Worm (Caenorhabditis elegans) whole organism, young adult: ENCODE data around the gene ebax-1.

Experiments used
- F33H1.4 ChIP-seq: fragments of 200-800 bp; sonication (Bioruptor generic); IDR thresholded peaks from 2 replicates; pipeline ENCODE4 v1.3.6; 2022; ENCODE audit warnings: missing genetic modification reagents, missing genetic modification characterization, missing compliant biosample characterization
- F49E8.2 ChIP-seq: sonication (generic microtip); optimal IDR thresholded peaks from 3 replicates; lab custom pipeline; 2017; ENCODE audit warnings: missing genetic modification characterization, mild to moderate bottlenecking, missing compliant biosample characterization, antibody characterized with exemption, moderate library complexity; ENCODE audit not compliant: insufficient read depth
- F55B11.4 ChIP-seq: sonication (generic microtip); optimal IDR thresholded peaks from 2 replicates; lab custom pipeline; 2016; ENCODE audit warnings: missing compliant biosample characterization, missing genetic modification characterization, borderline replicate concordance; ENCODE audit not compliant: insufficient read depth
- K11D2.4 ChIP-seq: fragments of 200-800 bp; sonication (Bioruptor generic); IDR thresholded peaks from 2 replicates; pipeline ENCODE4 v1.3.6; 2022; ENCODE audit warnings: missing genetic modification reagents, missing genetic modification characterization, missing compliant biosample characterization
- K12H6.12 ChIP-seq: fragments of 200-800 bp; sonication (Bioruptor generic); optimal IDR thresholded peaks from 2 replicates; lab custom pipeline; 2018; ENCODE audit warnings: mild to moderate bottlenecking, missing genetic modification characterization, missing compliant biosample characterization
- T07F8.4 ChIP-seq: sonication (generic microtip); optimal IDR thresholded peaks from 2 replicates; lab custom pipeline; 2016; ENCODE audit warnings: mild to moderate bottlenecking, missing genetic modification characterization, moderate library complexity, missing compliant biosample characterization
- Y56A3A.18 ChIP-seq: fragments of 200-800 bp; sonication (Bioruptor generic); IDR thresholded peaks from 2 replicates; pipeline ENCODE4 v1.3.6; 2022; ENCODE audit warnings: missing genetic modification reagents, missing genetic modification characterization, missing compliant biosample characterization
- Y95B8A.8 ChIP-seq: fragments of 200-800 bp; sonication (Bioruptor generic); IDR thresholded peaks from 2 replicates; pipeline ENCODE4 v1.3.6; 2022; ENCODE audit warnings: missing genetic modification reagents, missing genetic modification characterization, missing compliant biosample characterization
- attf-3 ChIP-seq: fragments of 200-800 bp; sonication (Bioruptor generic); conservative IDR thresholded peaks from 2 replicates; pipeline ENCODE4 v1.3.6; 2022; ENCODE audit warnings: missing genetic modification reagents, missing genetic modification characterization, missing compliant biosample characterization
- bed-2 ChIP-seq: fragments of 200-800 bp; sonication (Bioruptor generic); IDR thresholded peaks from 2 replicates; pipeline ENCODE4 v1.3.6; 2022; ENCODE audit warnings: missing genetic modification reagents, missing genetic modification characterization, missing compliant biosample characterization
- ccch-3 ChIP-seq: fragments of 200-800 bp; sonication (Bioruptor generic); optimal IDR thresholded peaks from 2 replicates; lab custom pipeline; 2018; ENCODE audit warnings: mild to moderate bottlenecking, missing genetic modification characterization, missing compliant biosample characterization
- cebp-1 ChIP-seq, 2 experiments: fragments of 200-800 bp in 1 of 2; sonication (Bioruptor generic) in 1 of 2; sonication (generic microtip) in 1 of 2; IDR thresholded peaks in 1 of 2; optimal IDR thresholded peaks in 1 of 2; 2 replicates each; pipeline versions ENCODE4 v1.3.6 to Lab custom; 2017 to 2022; ENCODE audit warnings: missing compliant biosample characterization in 2 of 2, missing genetic modification characterization in 2 of 2, mild to moderate bottlenecking in 1 of 2, missing genetic modification reagents in 1 of 2, moderate library complexity in 1 of 2
- ceh-27 ChIP-seq: fragments of 200-800 bp; sonication (Bioruptor generic); optimal IDR thresholded peaks from 2 replicates; lab custom pipeline; 2018; ENCODE audit warnings: mild to moderate bottlenecking, missing genetic modification characterization, moderate library complexity, missing compliant biosample characterization
- ceh-40 ChIP-seq: fragments of 200-800 bp; sonication (Bioruptor generic); IDR thresholded peaks from 2 replicates; pipeline ENCODE4 v1.3.6; 2022; ENCODE audit warnings: missing genetic modification characterization, missing compliant biosample characterization
- ekl-4 ChIP-seq: fragments of 200-800 bp; sonication (Bioruptor generic); IDR thresholded peaks from 2 replicates; pipeline ENCODE4 v1.3.6; 2022; ENCODE audit warnings: missing genetic modification reagents, missing genetic modification characterization, missing compliant biosample characterization
- hlh-12 ChIP-seq: sonication (generic microtip); optimal IDR thresholded peaks from 2 replicates; lab custom pipeline; 2016; ENCODE audit warnings: missing genetic modification characterization, missing compliant biosample characterization
- hlh-26 ChIP-seq: fragments of 200-800 bp; sonication (Bioruptor generic); conservative IDR thresholded peaks from 2 replicates; pipeline ENCODE4 v1.3.6; 2022; ENCODE audit warnings: missing genetic modification reagents, missing genetic modification characterization, missing compliant biosample characterization
- let-607 ChIP-seq, 2 experiments: fragments of 200-800 bp in 1 of 2; sonication (Bioruptor generic) in 1 of 2; sonication (generic microtip) in 1 of 2; optimal IDR thresholded peaks; 2 replicates each; lab custom pipeline; 2016 to 2018; ENCODE audit warnings: mild to moderate bottlenecking in 2 of 2, missing compliant biosample characterization in 2 of 2, missing genetic modification characterization in 2 of 2, moderate library complexity in 2 of 2, missing genotype in 1 of 2
- lin-40 ChIP-seq: sonication (generic microtip); optimal IDR thresholded peaks from 2 replicates; lab custom pipeline; 2016; ENCODE audit warnings: missing genetic modification characterization, mild to moderate bottlenecking, missing compliant biosample characterization, missing genotype, missing genetic modification reagents
- lsl-1 ChIP-seq: fragments of 200-800 bp; sonication (Bioruptor generic); optimal IDR thresholded peaks from 2 replicates; lab custom pipeline; 2018; ENCODE audit warnings: mild to moderate bottlenecking, missing genetic modification characterization, moderate library complexity, missing compliant biosample characterization
- madf-3 ChIP-seq: fragments of 200-800 bp; sonication (Bioruptor generic); IDR thresholded peaks from 2 replicates; pipeline ENCODE4 v1.3.6; 2022; ENCODE audit warnings: missing genetic modification reagents, missing genetic modification characterization, missing compliant biosample characterization
- madf-6 ChIP-seq: fragments of 200-800 bp; sonication (Bioruptor generic); IDR thresholded peaks from 2 replicates; pipeline ENCODE4 v1.3.6; 2022; ENCODE audit warnings: missing genetic modification reagents, missing genetic modification characterization, missing compliant biosample characterization
- mcd-1 ChIP-seq: fragments of 200-800 bp; sonication (Bioruptor generic); IDR thresholded peaks from 2 replicates; pipeline ENCODE4 v1.3.6; 2022; ENCODE audit warnings: missing genetic modification reagents, missing genetic modification characterization, missing compliant biosample characterization
- nfya-1 ChIP-seq: sonication (generic microtip); optimal IDR thresholded peaks from 2 replicates; lab custom pipeline; 2017; ENCODE audit warnings: antibody characterized with exemption, missing compliant biosample characterization, missing genetic modification characterization, borderline replicate concordance; ENCODE audit not compliant: insufficient read depth
- nhr-27 ChIP-seq: fragments of 200-800 bp; sonication (Bioruptor generic); optimal IDR thresholded peaks from 2 replicates; lab custom pipeline; 2018; ENCODE audit warnings: mild to moderate bottlenecking, missing genetic modification characterization, moderate library complexity, missing compliant biosample characterization
- nhr-80 ChIP-seq: sonication (generic microtip); optimal IDR thresholded peaks from 2 replicates; lab custom pipeline; 2016; ENCODE audit warnings: missing genetic modification characterization, missing compliant biosample characterization
- pbrm-1 ChIP-seq: fragments of 200-800 bp; sonication (Bioruptor generic); IDR thresholded peaks from 2 replicates; pipeline ENCODE4 v1.3.6; 2022; ENCODE audit warnings: missing genetic modification reagents, missing genetic modification characterization, missing compliant biosample characterization
- sdz-38 ChIP-seq: sonication (generic microtip); optimal IDR thresholded peaks from 2 replicates; lab custom pipeline; 2016; ENCODE audit warnings: missing genotype, missing genetic modification characterization, missing compliant biosample characterization
- snpc-4 ChIP-seq, 5 experiments: fragments of 150-350 bp in 1 of 5; sonication (generic microtip) in 4 of 5; optimal IDR thresholded peaks; 2 replicates each; lab custom pipeline; 2014 to 2018; ENCODE audit warnings: missing genetic modification characterization in 5 of 5, missing biosample characterization in 3 of 5, antibody characterized with exemption in 2 of 5, mild to moderate bottlenecking in 2 of 5, missing compliant biosample characterization in 2 of 5, missing genotype in 2 of 5, moderate library complexity in 2 of 5, missing genetic modification reagents in 1 of 5
- somi-1 ChIP-seq: fragments of 200-800 bp; sonication (Bioruptor generic); optimal IDR thresholded peaks from 2 replicates; lab custom pipeline; 2018; ENCODE audit warnings: mild to moderate bottlenecking, missing genetic modification characterization, missing compliant biosample characterization
- tbp1 ChIP-seq: fragments of 200-800 bp; sonication (Bioruptor generic); optimal IDR thresholded peaks from 2 replicates; lab custom pipeline; 2018; ENCODE audit warnings: mild to moderate bottlenecking, missing genetic modification characterization, missing compliant biosample characterization
- tlf-1 ChIP-seq: fragments of 200-800 bp; sonication (Bioruptor generic); optimal IDR thresholded peaks from 2 replicates; lab custom pipeline; 2018; ENCODE audit warnings: mild to moderate bottlenecking, missing genetic modification characterization, missing compliant biosample characterization
- ztf-22 ChIP-seq: fragments of 200-800 bp; sonication (Bioruptor generic); optimal IDR thresholded peaks from 2 replicates; lab custom pipeline; 2018; ENCODE audit warnings: mild to moderate bottlenecking, missing genetic modification characterization, moderate library complexity, missing compliant biosample characterization
- ztf-25 ChIP-seq: fragments of 200-800 bp; sonication (Bioruptor generic); IDR thresholded peaks from 2 replicates; pipeline ENCODE4 v1.3.6; 2022; ENCODE audit warnings: missing genetic modification reagents, missing genetic modification characterization, missing compliant biosample characterization
- ztf-26 ChIP-seq: sonication (generic microtip); optimal IDR thresholded peaks from 2 replicates; lab custom pipeline; 2017; ENCODE audit warnings: missing genetic modification characterization, missing compliant biosample characterization
- ztf-3 ChIP-seq: fragments of 200-800 bp; sonication (Bioruptor generic); optimal IDR thresholded peaks from 2 replicates; lab custom pipeline; 2018; ENCODE audit warnings: mild to moderate bottlenecking, missing genetic modification characterization, missing compliant biosample characterization
- ztf-6 ChIP-seq: fragments of 200-800 bp; sonication (Bioruptor generic); IDR thresholded peaks from 2 replicates; pipeline ENCODE4 v1.3.6; 2022; ENCODE audit warnings: missing genetic modification reagents, missing genetic modification characterization, missing compliant biosample characterization

The ebax-1 gene

DNA sequence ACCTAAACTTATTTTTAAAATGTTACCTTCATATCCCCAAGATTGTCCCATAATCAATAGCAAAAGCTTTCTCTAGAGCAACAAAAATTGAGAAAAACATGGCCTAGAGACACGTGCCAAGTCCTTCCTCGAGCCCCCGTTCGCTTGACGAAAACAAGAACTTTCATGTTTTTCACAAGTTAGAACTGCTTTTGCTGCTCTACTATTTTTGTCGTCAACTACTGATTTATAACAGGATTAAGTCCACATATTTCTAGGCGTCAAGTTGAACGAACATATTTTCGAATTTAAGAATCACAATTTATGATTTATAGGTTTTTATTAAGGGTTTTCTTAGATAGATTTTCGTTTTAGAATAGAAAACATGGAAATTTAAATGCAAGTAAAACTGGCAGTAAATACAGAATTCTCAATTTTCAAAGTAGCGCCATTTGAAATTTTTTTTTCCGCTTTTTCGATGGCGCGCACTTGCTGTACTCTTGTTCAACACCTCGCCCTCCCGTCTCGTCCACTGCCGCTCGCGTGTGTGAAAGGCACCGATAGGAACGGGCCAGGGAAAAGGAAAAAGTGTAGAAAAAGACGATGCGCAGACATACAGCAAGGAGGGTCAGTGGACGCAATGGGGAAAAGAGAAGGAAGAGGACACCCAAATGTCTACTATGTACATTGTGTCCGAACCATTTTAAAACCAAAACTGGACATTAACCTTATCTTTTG, 2.4 kb upstream of the ebax-1 start, which contains the start of gene rad-51 (continued):
- TF ChIP-seq attf-3 (GFP tag; lab: Robert Waterston, UW): 0 out of 2 replicates have a peak, but pooled peaks have one; percentile 38
- peak; percentile 53 for TF ChIP-seq ceh-27 (GFP tag; lab: Kevin White, UChicago)
- peak; percentile 30 for TF ChIP-seq lin-40
- TF ChIP-seq mcd-1 (GFP tag; lab: Robert Waterston, UW): peak; percentile 80

DNA sequence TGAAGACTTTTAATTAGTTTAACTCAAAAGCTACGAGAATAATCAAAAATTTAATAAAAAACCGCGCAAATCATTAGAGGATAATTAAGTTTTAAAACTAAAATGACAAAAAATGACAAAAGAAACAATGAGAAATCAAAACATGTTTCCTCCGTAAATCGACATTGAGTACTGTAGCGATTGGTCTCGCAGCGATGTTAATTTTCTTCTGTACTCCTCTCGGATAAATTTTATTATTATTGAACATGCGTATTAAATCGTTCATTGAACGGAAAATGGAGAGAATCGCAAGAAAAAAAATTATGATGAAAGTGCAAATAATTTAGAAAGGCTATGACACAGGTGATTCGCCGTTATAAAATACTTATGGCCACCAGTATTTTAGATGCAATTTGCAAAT, 1.4 kb upstream of the ebax-1 start:
- TF ChIP-seq tlf-1 (GFP tag; lab: Kevin White, UChicago): no peak
- TF ChIP-seq sdz-38 (tag; lab: Kevin White, UChicago): no peak
- no peak for TF ChIP-seq tbp1 (GFP tag; lab: Kevin White, UChicago)
- TF ChIP-seq lsl-1: peak; percentile 69
- peak; percentile 43; the same call in 1 of the 2 replicates for TF ChIP-seq madf-6 (GFP tag; lab: Robert Waterston, UW)
- peak; percentile 68 for TF ChIP-seq F33H1.4 (GFP tag; lab: Robert Waterston, UW)
- TF ChIP-seq Y95B8A.8 (GFP tag; lab: Robert Waterston, UW): no peak

DNA sequence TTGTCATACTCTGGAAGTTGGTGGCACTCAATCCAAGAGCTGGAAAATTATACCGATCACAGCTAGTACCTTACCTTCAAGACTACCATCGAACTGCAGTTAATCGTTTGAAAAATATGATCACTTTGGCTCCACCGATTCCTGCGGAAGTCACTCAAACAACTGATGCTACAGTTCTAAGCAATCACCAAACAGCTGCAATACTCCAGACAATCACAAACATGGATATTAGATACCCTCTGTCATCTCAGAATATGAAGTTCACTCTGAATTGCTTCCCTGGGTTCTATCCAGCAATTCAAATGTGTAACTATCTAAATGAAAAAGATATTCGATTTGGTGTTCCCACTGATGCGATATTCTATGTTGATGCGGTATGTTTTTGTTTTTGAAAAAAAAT, 1.8 kb downstream of the ebax-1 start:
- no peak for TF ChIP-seq cebp-1 (GFP tag; IDR thresholded peaks at IDR 0.05; lab: Robert Waterston, UW)
- TF ChIP-seq cebp-1 (tag; optimal IDR thresholded peaks at IDR 0.05; lab: Kevin White, UChicago): no peak
- TF ChIP-seq nhr-80 (tag; lab: Kevin White, UChicago): no peak
- TF ChIP-seq snpc-4 (GFP tag; optimal IDR thresholded peaks at IDR 0.05; lab: Kevin White, UChicago): no peak
- TF ChIP-seq snpc-4 (tag; optimal IDR thresholded peaks at IDR 0.05; lab: Kevin White, UChicago): no peak
- TF ChIP-seq ztf-25 (GFP tag; lab: Robert Waterston, UW): no peak
- no peak for TF ChIP-seq ztf-26 (tag; lab: Kevin White, UChicago)
- no peak for TF ChIP-seq Y56A3A.18 (GFP tag; lab: Robert Waterston, UW)
- TF ChIP-seq, all 124 proteins: peak for 0

DNA sequence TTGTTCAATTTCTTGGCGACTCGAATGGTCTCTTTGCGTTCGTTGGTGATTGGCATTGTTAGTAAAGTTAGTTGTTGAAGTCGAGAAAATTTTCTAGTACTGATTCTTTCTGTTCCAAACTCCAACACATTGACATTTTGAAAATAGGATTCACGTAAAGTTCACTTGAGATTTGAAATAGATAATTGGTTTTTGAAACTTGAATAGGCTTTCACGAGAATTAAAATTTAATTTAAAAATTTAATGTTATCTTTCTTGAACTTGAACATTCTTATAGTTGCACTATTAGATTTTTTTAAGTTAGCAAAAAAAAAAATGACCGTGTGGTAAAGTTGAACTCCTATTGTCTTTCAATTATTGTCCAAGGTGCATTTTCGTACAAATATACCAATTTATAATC, 7.3 kb downstream of the ebax-1 start, which contains the start of gene R09E10.6:
Gene R09E10.6 (minus strand): TSS at position 101 of the 400 bp plus-strand sequence.
- TF ChIP-seq ztf-6 (GFP tag; lab: Robert Waterston, UW) (no peak), let-607 (tag; optimal IDR thresholded peaks at IDR 0.05; lab: Kevin White, UChicago) (no peak), ccch-3 (GFP tag; lab: Kevin White, UChicago) (no peak), ceh-40 (GFP tag; lab: Robert Waterston, UW) (no peak), somi-1 (no peak), pbrm-1 (no peak), K12H6.12 (no peak), ztf-22 (GFP tag; lab: Kevin White, UChicago) (no peak), F49E8.2 (tag; lab: Kevin White, UChicago) (no peak)

DNA sequence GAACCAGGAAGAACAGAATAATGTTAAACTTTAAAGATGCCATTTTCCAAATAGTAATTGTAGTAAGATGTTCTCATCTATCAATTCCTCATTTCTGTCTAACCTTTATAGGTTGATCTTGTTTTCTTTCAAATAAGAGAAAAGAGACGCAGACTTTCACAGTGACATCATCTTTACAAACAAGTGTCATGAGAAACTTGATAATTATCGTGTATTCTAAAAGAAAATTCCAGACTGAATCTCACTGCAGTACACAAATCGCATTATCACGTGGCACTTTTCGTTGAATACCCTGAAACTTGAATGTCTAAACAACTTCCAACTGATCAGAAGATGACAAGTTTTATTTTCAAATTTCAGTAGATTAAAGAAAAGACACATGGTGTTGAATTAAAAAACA, 8.3 kb downstream of the ebax-1 start, which contains the start of gene R09E10.13:
Gene R09E10.13 (minus strand): TSS at position 61 of the 400 bp plus-strand sequence.
- TF ChIP-seq hlh-12: no peak
- TF ChIP-seq attf-3 (GFP tag; lab: Robert Waterston, UW): no peak
- no peak for TF ChIP-seq bed-2 (GFP tag; lab: Robert Waterston, UW)
- TF ChIP-seq hlh-26 (GFP tag; lab: Robert Waterston, UW): no peak
- TF ChIP-seq lsl-1: no peak
- TF ChIP-seq T07F8.4 (tag; lab: Kevin White, UChicago): no peak
- TF ChIP-seq ztf-3 (GFP tag; lab: Kevin White, UChicago): no peak
- no peak for TF ChIP-seq nhr-27 (tag; lab: Kevin White, UChicago)
- TF ChIP-seq nfya-1 (tag; lab: Kevin White, UChicago): no peak
- no peak for TF ChIP-seq ceh-27 (GFP tag; lab: Kevin White, UChicago)
- no peak for TF ChIP-seq ztf-22 (GFP tag; lab: Kevin White, UChicago)
- no peak for TF ChIP-seq madf-3 (GFP tag; lab: Robert Waterston, UW)
- TF ChIP-seq ekl-4 (GFP tag; lab: Robert Waterston, UW): no peak
- TF ChIP-seq ztf-25 (GFP tag; lab: Robert Waterston, UW): no peak
- TF ChIP-seq F55B11.4 (tag; lab: Kevin White, UChicago): no peak
- TF ChIP-seq K11D2.4 (GFP tag; lab: Robert Waterston, UW): no peak
- TF ChIP-seq ccch-3 (GFP tag; lab: Kevin White, UChicago): no peak
- TF ChIP-seq tbp1 (GFP tag; lab: Kevin White, UChicago): no peak
